Fruit fly (Drosophila melanogaster): Measurements from ENCODE around the gene Prosbeta4.

Gene Prosbeta4

DNA sequence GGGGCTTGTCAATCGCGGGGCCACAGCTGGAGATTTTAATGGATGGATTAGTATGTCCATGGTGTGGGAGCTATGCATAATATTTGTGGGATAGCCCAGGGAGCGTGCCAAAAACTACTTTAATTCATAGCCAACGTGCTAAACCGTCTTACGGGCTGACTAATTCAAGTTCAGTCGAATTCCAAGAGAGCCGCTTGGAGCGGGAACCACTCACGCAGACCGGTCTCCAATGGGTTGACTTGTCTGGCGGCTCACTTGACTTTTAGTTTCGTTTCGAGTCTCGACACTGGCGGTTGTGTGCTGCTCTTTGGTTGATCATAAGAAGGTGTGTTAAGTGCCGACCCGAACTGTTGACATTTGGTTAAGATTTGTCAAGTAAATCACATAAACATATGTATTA lies 22.1 kb upstream of the Prosbeta4 start, which contains the start of gene yellow-b:
yellow-b (plus strand) TSS at position 263 of the 400 bp plus-strand sequence.
- TF ChIP-seq hkb (optimal IDR thresholded peaks at IDR 0.05) (no peak), hkb (GFP tag; IDR thresholded peaks at IDR 0.05) (no peak), Trl (optimal IDR thresholded peaks at IDR 0.05) (peak; percentile 14 to 21), Trl (GFP tag; optimal IDR thresholded peaks at IDR 0.05) (no peak), sob (GFP tag; IDR thresholded peaks at IDR 0.05) (peak; percentile 31; the same call in 1 of the 2 replicates), CG34224 (GFP tag; IDR thresholded peaks at IDR 0.05; ENCODE audit: partially characterized antibody) (0 out of 3 replicates have a peak, but pooled peaks have one; percentile 20), CG9215 (GFP tag; IDR thresholded peaks at IDR 0.05) (no peak), Blimp-1 (GFP tag; optimal IDR thresholded peaks at IDR 0.05) (peak; percentile 93), CG13287 (GFP tag; IDR thresholded peaks at IDR 0.05; ENCODE audit: partially characterized antibody) (peak; percentile 29; the same call in 1 of the 2 replicates), chinmo (GFP tag; IDR thresholded peaks at IDR 0.05; ENCODE audit: partially characterized antibody) (peak; percentile 69; the same call in 1 of the 4 replicates), shn (GFP tag; optimal IDR thresholded peaks at IDR 0.05) (no peak), vvl (GFP tag; IDR thresholded peaks at IDR 0.05) (peak; percentile 53), Med (GFP tag) (peak; percentile 76), amos (GFP tag; IDR thresholded peaks at IDR 0.05; ENCODE audit: partially characterized antibody) (0 out of 2 replicates have a peak, but pooled peaks have one; percentile 9), CG12769 (tag; optimal IDR thresholded peaks at IDR 0.05) (peak; percentile 72), stc (GFP tag; IDR thresholded peaks at IDR 0.05) (no peak), sd (tag; optimal IDR thresholded peaks at IDR 0.05) (peak; percentile 98), CG13775 (GFP tag; optimal IDR thresholded peaks at IDR 0.05) (no peak)

DNA sequence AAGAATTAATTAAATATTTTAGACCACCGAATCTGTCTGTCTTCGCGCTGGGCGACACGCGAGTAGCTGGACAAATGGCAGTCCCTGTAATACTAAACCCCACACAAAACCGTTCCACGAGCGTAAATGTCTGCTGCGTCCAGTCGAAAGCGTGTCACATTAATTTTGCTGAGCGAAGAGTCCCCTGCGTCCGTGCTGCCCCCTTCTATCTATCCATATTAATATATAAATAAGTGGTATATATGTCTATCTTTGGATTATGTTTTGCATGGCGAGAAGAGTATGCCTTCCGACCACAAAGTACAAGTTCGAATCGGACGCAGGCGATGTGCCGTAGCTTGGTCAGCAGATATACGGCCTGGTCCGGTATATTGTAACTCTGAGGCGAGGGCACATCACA lies 20.4 kb upstream of the Prosbeta4 start:
- TF ChIP-seq CG2199 (GFP tag; IDR thresholded peaks at IDR 0.05) (0 out of 3 replicates have a peak, but pooled peaks have one; percentile 58), CG5953 (GFP tag; IDR thresholded peaks at IDR 0.05) (no peak), sens (GFP tag) (peak; percentile 61)

DNA sequence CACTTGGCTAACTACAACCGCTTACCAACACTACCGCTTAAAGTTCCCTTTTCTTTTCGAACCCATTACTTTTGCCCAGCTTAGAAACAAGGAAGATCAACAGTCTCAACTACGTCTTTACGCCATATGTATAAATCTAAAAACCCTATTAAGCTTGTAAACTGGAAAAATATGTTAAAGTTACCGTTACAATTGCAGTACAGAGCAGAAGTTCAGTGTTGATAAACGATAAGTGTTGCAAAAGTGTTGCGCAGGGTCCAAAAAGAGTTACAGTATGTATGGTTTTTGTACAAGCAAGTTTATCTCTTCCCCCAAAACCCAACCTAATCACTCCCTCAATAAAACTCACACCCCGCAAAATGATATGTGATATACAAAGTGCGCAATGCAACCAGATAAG lies 15.2 kb upstream of the Prosbeta4 start:
- TF ChIP-seq MBD-R2 (GFP tag; IDR thresholded peaks at IDR 0.05) (no peak), crc (GFP tag; optimal IDR thresholded peaks at IDR 0.05) (no peak), CG6791 (GFP tag; IDR thresholded peaks at IDR 0.05; ENCODE audit: partially characterized antibody) (0 out of 3 replicates have a peak, but pooled peaks have one; percentile 42), stwl (tag; optimal IDR thresholded peaks at IDR 0.05) (peak; percentile 95), CG10267 (tag; optimal IDR thresholded peaks at IDR 0.05) (peak; percentile 17), gro (GFP tag; optimal IDR thresholded peaks at IDR 0.05) (no peak), CG8290 (GFP tag; optimal IDR thresholded peaks at IDR 0.05) (peak; percentile 33), CG8290 (tag; optimal IDR thresholded peaks at IDR 0.05) (no peak), CG2678 (tag; optimal IDR thresholded peaks at IDR 0.05) (no peak), CG5180 (GFP tag; optimal IDR thresholded peaks at IDR 0.05) (no peak)

DNA sequence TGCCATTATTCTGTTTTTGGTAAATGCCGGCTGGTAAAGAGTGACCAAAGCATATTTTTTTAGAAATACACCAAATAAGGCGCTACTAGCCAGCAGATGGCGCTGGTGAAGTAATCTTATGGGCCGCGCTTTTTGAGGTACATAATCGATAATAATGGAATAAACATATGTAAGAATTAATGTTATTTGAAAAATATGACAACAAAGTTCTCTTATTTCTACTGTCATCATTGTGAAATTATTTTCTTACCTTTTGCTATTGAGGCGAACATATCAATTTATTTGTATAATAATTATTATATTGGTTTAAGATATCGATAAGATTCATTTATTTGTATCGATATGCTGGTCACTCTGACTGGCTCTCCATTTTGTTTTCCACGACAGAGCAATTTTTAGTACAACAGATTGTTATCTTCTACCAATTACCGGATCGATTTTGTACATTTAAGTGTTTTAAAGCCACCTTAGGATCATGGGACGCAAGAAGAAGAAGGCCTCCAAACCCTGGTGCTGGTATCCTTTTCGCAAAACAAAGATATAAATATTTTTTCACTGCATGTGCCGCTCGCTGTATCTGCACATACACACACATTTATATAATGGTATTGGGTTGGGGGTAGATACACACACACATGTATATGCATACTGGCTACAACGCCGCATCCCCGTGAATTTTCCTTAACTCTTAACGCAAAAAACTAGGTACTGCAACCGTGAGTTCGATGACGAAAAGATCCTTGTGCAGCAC lies 11.3 kb upstream of the Prosbeta4 start, which contains the start of the genes LSm7 and BuGZ:
LSm7 (minus strand) TSS at position 46 of the 751 bp plus-strand sequence.
BuGZ (plus strand) TSS at position 351 of the 751 bp plus-strand sequence.
- TF ChIP-seq CG13624 (GFP tag; optimal IDR thresholded peaks at IDR 0.05), result peak; percentile 34
- no peak for TF ChIP-seq Mes4 (GFP tag; optimal IDR thresholded peaks at IDR 0.05)
- peak; percentile 54 for TF ChIP-seq CG4424 (GFP tag; optimal IDR thresholded peaks at IDR 0.05)
- peak; percentile 9 for TF ChIP-seq CG18764 (GFP tag; optimal IDR thresholded peaks at IDR 0.05)
- no peak for TF ChIP-seq pan (optimal IDR thresholded peaks at IDR 0.05)
- TF ChIP-seq pan (GFP tag; optimal IDR thresholded peaks at IDR 0.05 in 1 of 2, IDR thresholded peaks at IDR 0.05 in 1 of 2), result no peak
- no peak for TF ChIP-seq Eip74EF (GFP tag; optimal IDR thresholded peaks at IDR 0.05)
- no peak for TF ChIP-seq Ada2b (GFP tag; IDR thresholded peaks at IDR 0.05)
- TF ChIP-seq Bdp1 (GFP tag; optimal IDR thresholded peaks at IDR 0.05), result no peak
- no peak for TF ChIP-seq CG11723 (GFP tag; optimal IDR thresholded peaks at IDR 0.05)
- TF ChIP-seq NfI (GFP tag; optimal IDR thresholded peaks at IDR 0.05), result no peak
- no peak for TF ChIP-seq Trl (optimal IDR thresholded peaks at IDR 0.05)
- peak; percentile 32 for TF ChIP-seq Trl (GFP tag; optimal IDR thresholded peaks at IDR 0.05)
- peak; percentile 35 for TF ChIP-seq CG13296 (GFP tag; optimal IDR thresholded peaks at IDR 0.05)
- TF ChIP-seq ato (GFP tag; IDR thresholded peaks at IDR 0.05; ENCODE audit: partially characterized antibody), result no peak
- peak; percentile 38 for TF ChIP-seq CG7987 (GFP tag; optimal IDR thresholded peaks at IDR 0.05)
- no peak for TF ChIP-seq trh (GFP tag; optimal IDR thresholded peaks at IDR 0.05)

Data from whole organism, embryonic.